Fruit fly (Drosophila melanogaster): ENCODE data around the gene Snapin.
A peak's percentile ranks its signal among the peaks of the same experiment; 100 is the strongest.

Snapin gene

dm6 chr2L:2748480-2749143 is 10.9 kb downstream of the Snapin start:
- TF ChIP-seq CG17801 (GFP tag; optimal IDR thresholded peaks at IDR 0.05; ENCODE audit: partially characterized antibody): peak; percentile 95

- TF ChIP-seq CG17801 (GFP tag; optimal IDR thresholded peaks at IDR 0.05; ENCODE audit: partially characterized antibody): no peak
These were observed 14.6 kb downstream of the Snapin start, which contains the start of the genes CG9961 and Cwc25 for dm6 chr2L:2744852-2745251. Gene CG9961 (minus strand): TSS chr2L:2744934. Gene Cwc25 (plus strand): TSS chr2L:2745098.

dm6 chr2L:2739820-2740230 is 19.7 kb downstream of the Snapin start, which contains the start of gene Hrs:
Gene Hrs (plus strand): TSS chr2L:2739986.
- TF ChIP-seq CG17801 (GFP tag; optimal IDR thresholded peaks at IDR 0.05; ENCODE audit: partially characterized antibody): peak; percentile 35

- no peak for TF ChIP-seq CG17801 (GFP tag; optimal IDR thresholded peaks at IDR 0.05; ENCODE audit: partially characterized antibody)
These were observed 21.9 kb downstream of the Snapin start for dm6 chr2L:2737561-2737960.

dm6 chr2L:2735539-2735938 is 23.9 kb downstream of the Snapin start:
- no peak for TF ChIP-seq CG17801 (GFP tag; optimal IDR thresholded peaks at IDR 0.05; ENCODE audit: partially characterized antibody)

dm6 chr2L:2734946-2735345 is 24.5 kb downstream of the Snapin start:
- peak; percentile 21 for TF ChIP-seq CG17801 (GFP tag; optimal IDR thresholded peaks at IDR 0.05; ENCODE audit: partially characterized antibody)

- peak; percentile 86 for TF ChIP-seq CG17801 (GFP tag; optimal IDR thresholded peaks at IDR 0.05; ENCODE audit: partially characterized antibody)
These were observed 25.3 kb downstream of the Snapin start for dm6 chr2L:2734215-2734614.

dm6 chr2L:2732139-2732830 is 27.2 kb downstream of the Snapin start:
- TF ChIP-seq CG17801 (GFP tag; optimal IDR thresholded peaks at IDR 0.05; ENCODE audit: partially characterized antibody): no peak

- TF ChIP-seq CG17801 (GFP tag; optimal IDR thresholded peaks at IDR 0.05; ENCODE audit: partially characterized antibody): no peak
These were observed 27.9 kb downstream of the Snapin start for dm6 chr2L:2731370-2732138.

- TF ChIP-seq CG17801 (GFP tag; optimal IDR thresholded peaks at IDR 0.05; ENCODE audit: partially characterized antibody): no peak
These were observed 28.7 kb downstream of the Snapin start for dm6 chr2L:2730756-2731155.

- no peak for TF ChIP-seq CG17801 (GFP tag; optimal IDR thresholded peaks at IDR 0.05; ENCODE audit: partially characterized antibody)
These were observed 29.6 kb downstream of the Snapin start for dm6 chr2L:2729882-2730281.

- no peak for TF ChIP-seq CG17801 (GFP tag; optimal IDR thresholded peaks at IDR 0.05; ENCODE audit: partially characterized antibody)
These were observed 30.9 kb downstream of the Snapin start for dm6 chr2L:2728577-2728976.

dm6 chr2L:2727812-2728211 is 31.7 kb downstream of the Snapin start:
- no peak for TF ChIP-seq CG17801 (GFP tag; optimal IDR thresholded peaks at IDR 0.05; ENCODE audit: partially characterized antibody)

- no peak for TF ChIP-seq CG17801 (GFP tag; optimal IDR thresholded peaks at IDR 0.05; ENCODE audit: partially characterized antibody)
These were observed 32.1 kb downstream of the Snapin start for dm6 chr2L:2727364-2727763.

- no peak for TF ChIP-seq CG17801 (GFP tag; optimal IDR thresholded peaks at IDR 0.05; ENCODE audit: partially characterized antibody)
These were observed 34.1 kb downstream of the Snapin start, which contains the start of gene CG31689 for dm6 chr2L:2725374-2725773. Gene CG31689 (plus strand): TSS chr2L:2725674.
